Worm (Caenorhabditis elegans) whole organism, late embryonic: Measurements from ENCODE around the gene R09E10.6.

Source experiments
- C08G9.2 ChIP-seq: sonication (generic microtip); optimal IDR thresholded peaks from 2 replicates; lab custom pipeline; 2016; ENCODE audit warnings: mild to moderate bottlenecking, missing genetic modification characterization, moderate library complexity, missing compliant biosample characterization
- C38D4.7 ChIP-seq: fragments of 200-800 bp; sonication (Bioruptor generic); optimal IDR thresholded peaks from 2 replicates; lab custom pipeline; 2018; ENCODE audit warnings: mild to moderate bottlenecking, missing genetic modification characterization, moderate library complexity, missing compliant biosample characterization
- F13H6.1 ChIP-seq: sonication (generic microtip); optimal IDR thresholded peaks from 2 replicates; lab custom pipeline; 2016; ENCODE audit warnings: missing genetic modification characterization, missing compliant biosample characterization
- T23F11.4 ChIP-seq: fragments of 200-800 bp; sonication (Bioruptor generic); optimal IDR thresholded peaks from 2 replicates; lab custom pipeline; 2018; ENCODE audit warnings: mild to moderate bottlenecking, missing genetic modification characterization, missing compliant biosample characterization
- ceh-18 ChIP-seq: sonication (generic microtip); optimal IDR thresholded peaks from 2 replicates; lab custom pipeline; 2016; ENCODE audit warnings: missing genetic modification characterization, missing compliant biosample characterization
- ceh-19 ChIP-seq: fragments of 200-800 bp; sonication (Bioruptor generic); optimal IDR thresholded peaks from 2 replicates; lab custom pipeline; 2018; ENCODE audit warnings: mild to moderate bottlenecking, missing genetic modification characterization, missing compliant biosample characterization
- ceh-24 ChIP-seq: sonication (generic microtip); optimal IDR thresholded peaks from 2 replicates; lab custom pipeline; 2016; ENCODE audit warnings: mild to moderate bottlenecking, missing genetic modification characterization, missing compliant biosample characterization
- ceh-31 ChIP-seq: sonication (generic microtip); optimal IDR thresholded peaks from 2 replicates; lab custom pipeline; 2016; ENCODE audit warnings: missing genetic modification characterization, missing compliant biosample characterization
- ceh-34 ChIP-seq: sonication (generic microtip); optimal IDR thresholded peaks from 2 replicates; lab custom pipeline; 2016; ENCODE audit warnings: mild to moderate bottlenecking, missing genetic modification characterization, missing compliant biosample characterization
- ceh-9 ChIP-seq: sonication (generic microtip); optimal IDR thresholded peaks from 2 replicates; lab custom pipeline; 2016; ENCODE audit warnings: mild to moderate bottlenecking, missing genetic modification characterization, inconsistent platforms, missing compliant biosample characterization
- eyg-1 ChIP-seq: sonication (generic microtip); optimal IDR thresholded peaks from 2 replicates; lab custom pipeline; 2016; ENCODE audit warnings: missing genotype, missing genetic modification characterization, missing compliant biosample characterization
- fkh-6 ChIP-seq: sonication (generic microtip); optimal IDR thresholded peaks from 2 replicates; lab custom pipeline; 2016; ENCODE audit warnings: missing genetic modification characterization, missing compliant biosample characterization
- hlh-13 ChIP-seq: fragments of 200-800 bp; sonication (Bioruptor generic); optimal IDR thresholded peaks from 2 replicates; lab custom pipeline; 2018; ENCODE audit warnings: mild to moderate bottlenecking, missing genetic modification characterization, missing compliant biosample characterization
- hlh-30 ChIP-seq: sonication (generic microtip); optimal IDR thresholded peaks from 2 replicates; lab custom pipeline; 2017; ENCODE audit warnings: antibody characterized with exemption, missing genetic modification characterization, missing compliant biosample characterization; ENCODE audit not compliant: insufficient read depth
- lim-6 ChIP-seq: sonication (generic microtip); optimal IDR thresholded peaks from 2 replicates; lab custom pipeline; 2016; ENCODE audit warnings: missing genetic modification characterization, missing compliant biosample characterization
- lin-11 ChIP-seq: fragments of 200-800 bp; sonication (Bioruptor generic); optimal IDR thresholded peaks from 2 replicates; lab custom pipeline; 2018; ENCODE audit warnings: mild to moderate bottlenecking, missing genetic modification characterization, missing compliant biosample characterization
- madf-2 ChIP-seq: sonication (generic microtip); optimal IDR thresholded peaks from 2 replicates; lab custom pipeline; 2017; ENCODE audit warnings: missing genetic modification characterization, missing compliant biosample characterization
- nfya-1 ChIP-seq: sonication (generic microtip); optimal IDR thresholded peaks from 2 replicates; lab custom pipeline; 2017; ENCODE audit warnings: missing genetic modification characterization, mild to moderate bottlenecking, missing compliant biosample characterization, antibody characterized with exemption, moderate library complexity
- nhr-11 ChIP-seq: fragments of 150-350 bp; optimal IDR thresholded peaks from 2 replicates; lab custom pipeline; 2014; ENCODE audit warnings: missing biosample characterization, missing genetic modification characterization
- npax-4 ChIP-seq: sonication (generic microtip); optimal IDR thresholded peaks from 2 replicates; lab custom pipeline; 2016; ENCODE audit warnings: missing genetic modification characterization, missing compliant biosample characterization
- odd-2 ChIP-seq: sonication (generic microtip); optimal IDR thresholded peaks from 2 replicates; lab custom pipeline; 2017; ENCODE audit warnings: antibody characterized with exemption, mild to moderate bottlenecking, missing genetic modification characterization, missing compliant biosample characterization
- pha-2 ChIP-seq: sonication (generic microtip); optimal IDR thresholded peaks from 2 replicates; lab custom pipeline; 2017; ENCODE audit warnings: mild to moderate bottlenecking, missing genetic modification characterization, missing compliant biosample characterization
- pha-4 ChIP-seq: fragments of 150-350 bp; optimal IDR thresholded peaks from 2 replicates; lab custom pipeline; 2018; ENCODE audit warnings: missing biosample characterization, missing genetic modification reagents, missing genetic modification characterization
- pqm-1 ChIP-seq: sonication (generic microtip); optimal IDR thresholded peaks from 2 replicates; lab custom pipeline; 2016; ENCODE audit warnings: missing genetic modification characterization, missing compliant biosample characterization
- pros-1 ChIP-seq: fragments of 150-350 bp; optimal IDR thresholded peaks from 2 replicates; lab custom pipeline; 2014; ENCODE audit warnings: missing biosample characterization, missing genetic modification reagents, missing genetic modification characterization
- rnt-1 ChIP-seq: sonication (generic microtip); optimal IDR thresholded peaks from 2 replicates; lab custom pipeline; 2016; ENCODE audit warnings: missing genetic modification characterization, missing compliant biosample characterization
- sox-2 ChIP-seq: fragments of 200-800 bp; sonication (Bioruptor generic); IDR thresholded peaks from 2 replicates; pipeline ENCODE4 v1.3.6; 2022; ENCODE audit warnings: missing genetic modification reagents, missing genetic modification characterization, missing compliant biosample characterization
- sox-4 ChIP-seq: sonication (generic microtip); optimal IDR thresholded peaks from 2 replicates; lab custom pipeline; 2017; ENCODE audit warnings: mild to moderate bottlenecking, missing genetic modification characterization, inconsistent platforms, missing compliant biosample characterization
- tbx-2 ChIP-seq: sonication (generic microtip); optimal IDR thresholded peaks from 2 replicates; lab custom pipeline; 2016; ENCODE audit warnings: missing genetic modification characterization, missing compliant biosample characterization
- ttx-3 ChIP-seq: sonication (generic microtip); optimal IDR thresholded peaks from 2 replicates; lab custom pipeline; 2016; ENCODE audit warnings: missing genetic modification reagents, missing genetic modification characterization, missing compliant biosample characterization
- unc-42 ChIP-seq: sonication (generic microtip); optimal IDR thresholded peaks from 2 replicates; lab custom pipeline; 2016; ENCODE audit warnings: missing genotype, missing genetic modification characterization, missing compliant biosample characterization
- ztf-16 ChIP-seq: sonication (generic microtip); optimal IDR thresholded peaks from 2 replicates; lab custom pipeline; 2017; ENCODE audit warnings: missing genetic modification characterization, missing compliant biosample characterization

R09E10.6 gene

ce11 chrIV:10286655-10287054 is 7.3 kb downstream of the R09E10.6 start, which contains the start of gene ebax-1:
ebax-1 (plus strand) TSS chrIV:10286955.
- no peak for TF ChIP-seq npax-4
- no peak for TF ChIP-seq ztf-16
- TF ChIP-seq hlh-13 (GFP tag; lab: Kevin White, UChicago), result no peak
- no peak for TF ChIP-seq rnt-1
- no peak for TF ChIP-seq ceh-19 (GFP tag; lab: Kevin White, UChicago)
- TF ChIP-seq sox-4 (tag; lab: Kevin White, UChicago), result no peak
- no peak for TF ChIP-seq T23F11.4 (GFP tag; lab: Kevin White, UChicago)
- TF ChIP-seq pha-2 (tag; lab: Kevin White, UChicago), result no peak
- no peak for TF ChIP-seq lim-6 (tag; lab: Kevin White, UChicago)
- TF ChIP-seq sox-2 (GFP tag; lab: Robert Waterston, UW), result no peak
- TF ChIP-seq odd-2 (tag; lab: Kevin White, UChicago), result no peak
- TF ChIP-seq lin-11 (tag; lab: Kevin White, UChicago), result no peak
- TF ChIP-seq nhr-11 (tag; lab: Kevin White, UChicago), result no peak
- TF ChIP-seq C08G9.2 (tag; lab: Kevin White, UChicago), result no peak
- TF ChIP-seq ceh-18, result no peak
- no peak for TF ChIP-seq ceh-9 (tag; lab: Kevin White, UChicago)

ce11 chrIV:10285328-10285727 is 8.6 kb downstream of the R09E10.6 start:
- no peak for TF ChIP-seq ceh-31
- no peak for TF ChIP-seq pros-1
- TF ChIP-seq C38D4.7, result no peak
- TF ChIP-seq, all 69 proteins: peak for 0

ce11 chrIV:10284194-10284910 is 9.6 kb downstream of the R09E10.6 start, which contains the start of gene rad-51:
rad-51 (minus strand) TSS chrIV:10284244.
- TF ChIP-seq unc-42 (peak; percentile 42), madf-2 (tag; lab: Kevin White, UChicago) (no peak), ceh-34 (tag; lab: Kevin White, UChicago) (peak; percentile 12), F13H6.1 (tag; lab: Kevin White, UChicago) (peak; percentile 12), eyg-1 (no peak), tbx-2 (tag; lab: Kevin White, UChicago) (peak; percentile 65), ceh-31 (peak; percentile 54), ceh-18 (peak; percentile 6), hlh-30 (tag; lab: Kevin White, UChicago) (no peak), nfya-1 (tag; lab: Kevin White, UChicago) (peak; percentile 84), rnt-1 (peak; percentile 14)

ce11 chrIV:10281482-10281881 is 12.4 kb downstream of the R09E10.6 start, which contains the start of gene thk-1:
thk-1 (minus strand) TSS chrIV:10281582.
- TF ChIP-seq fkh-6 (tag; lab: Kevin White, UChicago), result no peak

DNA sequence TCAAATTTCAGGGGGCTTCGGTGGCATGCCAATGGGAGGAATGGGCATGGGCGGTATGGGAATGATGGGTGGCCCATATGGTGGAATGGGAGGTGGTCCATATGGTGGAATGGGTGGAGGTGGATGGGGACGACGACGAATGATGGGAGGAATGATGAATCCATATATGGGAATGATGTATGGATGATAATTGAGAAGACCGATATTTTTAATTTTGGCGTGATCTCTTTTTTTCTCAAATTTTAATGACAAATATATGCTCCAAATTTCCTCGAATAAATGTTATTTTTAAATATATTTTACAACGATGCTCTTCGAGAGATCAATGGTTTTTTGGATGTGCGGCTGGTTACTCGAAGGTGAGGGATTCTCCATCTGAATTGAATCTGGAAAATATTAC is 16.2 kb downstream of the R09E10.6 start, which contains the start of gene Y43C5A.4:
Y43C5A.4 (plus strand) TSS at position 301 of the 400 bp plus-strand sequence.
- TF ChIP-seq pha-4 (tag; lab: Kevin White, UChicago), result no peak
- TF ChIP-seq F13H6.1 (tag; lab: Kevin White, UChicago), result no peak
- TF ChIP-seq ttx-3 (tag; lab: Kevin White, UChicago), result no peak
- no peak for TF ChIP-seq pqm-1 (tag; lab: Kevin White, UChicago)
- no peak for TF ChIP-seq ceh-24 (tag; lab: Kevin White, UChicago)
- no peak for TF ChIP-seq nhr-11 (tag; lab: Kevin White, UChicago)
- no peak for TF ChIP-seq ceh-18
